Fruit fly (Drosophila melanogaster): ENCODE results near the gene CG8534.

CG8534 gene

DNA sequence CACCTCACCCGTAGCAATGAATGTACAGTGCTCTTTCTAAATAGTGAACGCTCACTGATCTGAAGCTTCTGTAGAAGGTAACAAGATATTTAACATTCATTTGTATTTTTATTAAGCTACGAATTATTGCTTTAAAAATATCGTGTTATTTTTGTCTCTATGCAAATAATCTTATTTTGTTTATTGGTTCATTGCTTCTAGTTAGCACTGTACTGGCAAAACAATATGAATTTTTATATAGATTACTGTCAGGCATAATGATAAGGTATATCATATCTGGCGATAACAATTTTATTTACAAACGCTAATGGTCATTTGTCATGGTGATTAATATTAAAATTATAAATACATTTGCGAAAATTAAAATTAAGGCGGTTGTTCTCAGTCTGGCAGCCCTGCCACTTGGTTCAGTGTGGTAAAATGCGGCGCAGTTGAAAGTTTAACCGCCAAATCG, 41.0 kb upstream of the CG8534 start, which contains the start of gene CG9471 (continued):
- TF ChIP-seq CG4617 (GFP tag; optimal IDR thresholded peaks at IDR 0.05; ENCODE audit: borderline replicate concordance) (peak; percentile 81), Bteb2 (GFP tag; optimal IDR thresholded peaks at IDR 0.05) (peak; percentile 93), CG17612 (GFP tag; IDR thresholded peaks at IDR 0.05) (peak; percentile 78), CG4424 (GFP tag; optimal IDR thresholded peaks at IDR 0.05) (peak; percentile 91), CG3407 (GFP tag; optimal IDR thresholded peaks at IDR 0.05) (peak; percentile 75), abd-A (tag; optimal IDR thresholded peaks at IDR 0.05) (no peak), Rfx (GFP tag; IDR thresholded peaks at IDR 0.05) (peak; percentile 93), Scr (GFP tag; IDR thresholded peaks at IDR 0.05; ENCODE audit: partially characterized antibody) (no peak), rib (GFP tag; IDR thresholded peaks at IDR 0.05) (peak; percentile 81), dimm (GFP tag; IDR thresholded peaks at IDR 0.05) (peak; percentile 68; the same call in 1 of the 2 replicates), CG4707 (GFP tag; optimal IDR thresholded peaks at IDR 0.05) (peak; percentile 73), ken (GFP tag; IDR thresholded peaks at IDR 0.05) (peak; percentile 77), CG9215 (GFP tag; IDR thresholded peaks at IDR 0.05) (peak; percentile 87), Sin3A (optimal IDR thresholded peaks at IDR 0.05) (no peak), CG12299 (tag; optimal IDR thresholded peaks at IDR 0.05) (peak; percentile 92), D (optimal IDR thresholded peaks at IDR 0.05) (no peak), D (GFP tag; optimal IDR thresholded peaks at IDR 0.05) (peak; percentile 78), CG14050 (GFP tag; IDR thresholded peaks at IDR 0.05) (peak; percentile 90), mirr (GFP tag; optimal IDR thresholded peaks at IDR 0.05) (peak; percentile 88), Optix (GFP tag; IDR thresholded peaks at IDR 0.05) (peak; percentile 48; the same call in 1 of the 3 replicates), cato (GFP tag; optimal IDR thresholded peaks at IDR 0.05; ENCODE audit: borderline replicate concordance) (peak; percentile 83), CG32532 (GFP tag; IDR thresholded peaks at IDR 0.05) (peak; percentile 94), crol (GFP tag; IDR thresholded peaks at IDR 0.05) (0 out of 2 replicates have a peak, but pooled peaks have one; percentile 6), gro (GFP tag; optimal IDR thresholded peaks at IDR 0.05) (peak; percentile 89), CG33213 (GFP tag; optimal IDR thresholded peaks at IDR 0.05) (peak; percentile 80), CG42726 (GFP tag; IDR thresholded peaks at IDR 0.05; ENCODE audit: partially characterized antibody) (no peak), CG14965 (GFP tag; optimal IDR thresholded peaks at IDR 0.05; ENCODE audit: borderline replicate concordance) (no peak), Hr39 (optimal IDR thresholded peaks at IDR 0.05) (no peak), grn (GFP tag; optimal IDR thresholded peaks at IDR 0.05) (peak; percentile 82), CTCF (GFP tag; optimal IDR thresholded peaks at IDR 0.05) (peak; percentile 26), pum (GFP tag; optimal IDR thresholded peaks at IDR 0.05) (peak; percentile 88), cwo (GFP tag; optimal IDR thresholded peaks at IDR 0.05) (peak; percentile 85), CG5953 (GFP tag; IDR thresholded peaks at IDR 0.05) (peak; percentile 83), CG15269 (tag; optimal IDR thresholded peaks at IDR 0.05) (peak; percentile 95), Tbp (GFP tag; optimal IDR thresholded peaks at IDR 0.05) (no peak), H2.0 (GFP tag; IDR thresholded peaks at IDR 0.05) (peak; percentile 93), ap (GFP tag; IDR thresholded peaks at IDR 0.05) (peak; percentile 90), wdn (GFP tag; IDR thresholded peaks at IDR 0.05) (peak; percentile 89), Mrtf (GFP tag; IDR thresholded peaks at IDR 0.05) (peak; percentile 85), Gsc (GFP tag; IDR thresholded peaks at IDR 0.05) (peak; percentile 70), trh (GFP tag; optimal IDR thresholded peaks at IDR 0.05) (peak; percentile 69), CG4328 (GFP tag; optimal IDR thresholded peaks at IDR 0.05) (peak; percentile 83), ac (GFP tag; optimal IDR thresholded peaks at IDR 0.05) (peak; percentile 29), scrt (GFP tag; optimal IDR thresholded peaks at IDR 0.05) (peak; percentile 80), grau (tag; optimal IDR thresholded peaks at IDR 0.05) (peak; percentile 99), Rx (GFP tag; IDR thresholded peaks at IDR 0.05) (peak; percentile 90), PHDP (tag; optimal IDR thresholded peaks at IDR 0.05) (peak; percentile 95), CG17361 (GFP tag; IDR thresholded peaks at IDR 0.05) (peak; percentile 93), zen (tag; optimal IDR thresholded peaks at IDR 0.05) (peak; percentile 88), CG12219 (GFP tag; optimal IDR thresholded peaks at IDR 0.05) (peak; percentile 86), ci (GFP tag; IDR thresholded peaks at IDR 0.05) (peak; percentile 94), da (GFP tag; optimal IDR thresholded peaks at IDR 0.05) (peak; percentile 61), gfzf (GFP tag; optimal IDR thresholded peaks at IDR 0.05) (no peak)

Data from whole organism, embryonic.